Worm (Caenorhabditis elegans) whole organism, late embryonic: ENCODE results near the gene drap-1.

Experiments
- F13H6.1 ChIP-seq: sonication (generic microtip); optimal IDR thresholded peaks from 2 replicates; lab custom pipeline; 2016; ENCODE audit warnings: missing genetic modification characterization, missing compliant biosample characterization
- K02D7.2 ChIP-seq: sonication (generic microtip); optimal IDR thresholded peaks from 2 replicates; lab custom pipeline; 2017; ENCODE audit warnings: mild to moderate bottlenecking, missing genetic modification characterization, missing compliant biosample characterization
- K09A11.1 ChIP-seq: sonication (generic microtip); optimal IDR thresholded peaks from 2 replicates; lab custom pipeline; 2017; ENCODE audit warnings: antibody characterized with exemption, mild to moderate bottlenecking, missing genetic modification characterization, missing compliant biosample characterization; ENCODE audit not compliant: insufficient read depth
- T23F11.4 ChIP-seq: fragments of 200-800 bp; sonication (Bioruptor generic); optimal IDR thresholded peaks from 2 replicates; lab custom pipeline; 2018; ENCODE audit warnings: mild to moderate bottlenecking, missing genetic modification characterization, missing compliant biosample characterization
- ahr-1 ChIP-seq: sonication (generic microtip); optimal IDR thresholded peaks from 2 replicates; lab custom pipeline; 2016; ENCODE audit warnings: missing genetic modification characterization, missing compliant biosample characterization
- ama-1 ChIP-seq: fragments of 150-350 bp; optimal IDR thresholded peaks from 2 replicates; lab custom pipeline; 2014
- ceh-14 ChIP-seq: sonication (generic microtip); optimal IDR thresholded peaks from 2 replicates; lab custom pipeline; 2016; ENCODE audit warnings: missing genotype, missing genetic modification characterization, missing compliant biosample characterization
- ceh-18 ChIP-seq: sonication (generic microtip); optimal IDR thresholded peaks from 2 replicates; lab custom pipeline; 2016; ENCODE audit warnings: missing genetic modification characterization, missing compliant biosample characterization
- ceh-19 ChIP-seq: fragments of 200-800 bp; sonication (Bioruptor generic); optimal IDR thresholded peaks from 2 replicates; lab custom pipeline; 2018; ENCODE audit warnings: mild to moderate bottlenecking, missing genetic modification characterization, missing compliant biosample characterization
- ceh-24 ChIP-seq: sonication (generic microtip); optimal IDR thresholded peaks from 2 replicates; lab custom pipeline; 2016; ENCODE audit warnings: mild to moderate bottlenecking, missing genetic modification characterization, missing compliant biosample characterization
- ceh-6 ChIP-seq: fragments of 200-800 bp; sonication (Bioruptor generic); optimal IDR thresholded peaks from 2 replicates; lab custom pipeline; 2018; ENCODE audit warnings: mild to moderate bottlenecking, missing genetic modification characterization, missing compliant biosample characterization
- che-1 ChIP-seq: sonication (generic microtip); optimal IDR thresholded peaks from 2 replicates; lab custom pipeline; 2016; ENCODE audit warnings: mild to moderate bottlenecking, missing genetic modification characterization, missing compliant biosample characterization
- elt-2 ChIP-seq: sonication (generic microtip); optimal IDR thresholded peaks from 2 replicates; lab custom pipeline; 2016; ENCODE audit warnings: missing genetic modification reagents, missing genetic modification characterization, missing compliant biosample characterization
- ets-4 ChIP-seq: sonication (generic microtip); optimal IDR thresholded peaks from 2 replicates; lab custom pipeline; 2016; ENCODE audit warnings: missing genetic modification characterization, missing compliant biosample characterization
- fax-1 ChIP-seq: sonication (generic microtip); optimal IDR thresholded peaks from 2 replicates; lab custom pipeline; 2016; ENCODE audit warnings: missing genotype, missing genetic modification characterization, missing compliant biosample characterization
- fkh-6 ChIP-seq: sonication (generic microtip); optimal IDR thresholded peaks from 2 replicates; lab custom pipeline; 2016; ENCODE audit warnings: missing genetic modification characterization, missing compliant biosample characterization
- hlh-8 ChIP-seq: sonication (generic microtip); optimal IDR thresholded peaks from 2 replicates; lab custom pipeline; 2016; ENCODE audit warnings: missing genotype, missing genetic modification characterization, missing compliant biosample characterization
- lin-11 ChIP-seq: fragments of 200-800 bp; sonication (Bioruptor generic); optimal IDR thresholded peaks from 2 replicates; lab custom pipeline; 2018; ENCODE audit warnings: mild to moderate bottlenecking, missing genetic modification characterization, missing compliant biosample characterization
- madf-2 ChIP-seq: sonication (generic microtip); optimal IDR thresholded peaks from 2 replicates; lab custom pipeline; 2017; ENCODE audit warnings: missing genetic modification characterization, missing compliant biosample characterization
- mec-3 ChIP-seq: sonication (generic microtip); optimal IDR thresholded peaks from 2 replicates; lab custom pipeline; 2016; ENCODE audit warnings: borderline replicate concordance, missing genetic modification characterization, missing compliant biosample characterization
- nfya-1 ChIP-seq: sonication (generic microtip); optimal IDR thresholded peaks from 2 replicates; lab custom pipeline; 2017; ENCODE audit warnings: missing genetic modification characterization, mild to moderate bottlenecking, missing compliant biosample characterization, antibody characterized with exemption, moderate library complexity
- nhr-11 ChIP-seq: fragments of 150-350 bp; optimal IDR thresholded peaks from 2 replicates; lab custom pipeline; 2014; ENCODE audit warnings: missing biosample characterization, missing genetic modification characterization
- nhr-232 ChIP-seq: sonication (generic microtip); optimal IDR thresholded peaks from 2 replicates; lab custom pipeline; 2016; ENCODE audit warnings: missing genetic modification characterization, missing compliant biosample characterization
- odd-2 ChIP-seq: sonication (generic microtip); optimal IDR thresholded peaks from 2 replicates; lab custom pipeline; 2017; ENCODE audit warnings: antibody characterized with exemption, mild to moderate bottlenecking, missing genetic modification characterization, missing compliant biosample characterization
- pat-9 ChIP-seq: fragments of 200-800 bp; sonication (Bioruptor generic); optimal IDR thresholded peaks from 2 replicates; lab custom pipeline; 2018; ENCODE audit warnings: mild to moderate bottlenecking, missing genetic modification characterization, moderate library complexity, missing compliant biosample characterization
- pax-1 ChIP-seq: fragments of 150-350 bp; optimal IDR thresholded peaks from 2 replicates; lab custom pipeline; 2014; ENCODE audit warnings: missing biosample characterization, missing genetic modification characterization
- pha-2 ChIP-seq: sonication (generic microtip); optimal IDR thresholded peaks from 2 replicates; lab custom pipeline; 2017; ENCODE audit warnings: mild to moderate bottlenecking, missing genetic modification characterization, missing compliant biosample characterization
- pha-4 ChIP-seq: fragments of 150-350 bp; optimal IDR thresholded peaks from 2 replicates; lab custom pipeline; 2018; ENCODE audit warnings: missing biosample characterization, missing genetic modification reagents, missing genetic modification characterization
- pqm-1 ChIP-seq: sonication (generic microtip); optimal IDR thresholded peaks from 2 replicates; lab custom pipeline; 2016; ENCODE audit warnings: missing genetic modification characterization, missing compliant biosample characterization
- sdc-2 ChIP-seq: sonication (generic microtip); optimal IDR thresholded peaks from 2 replicates; lab custom pipeline; 2016; ENCODE audit warnings: missing genotype, missing genetic modification characterization, missing compliant biosample characterization
- ttx-3 ChIP-seq: sonication (generic microtip); optimal IDR thresholded peaks from 2 replicates; lab custom pipeline; 2016; ENCODE audit warnings: missing genetic modification reagents, missing genetic modification characterization, missing compliant biosample characterization
- unc-3 ChIP-seq, 2 experiments: fragments of 200-800 bp in 1 of 2; sonication (Bioruptor generic) in 1 of 2; sonication (generic microtip) in 1 of 2; conservative IDR thresholded peaks in 1 of 2; optimal IDR thresholded peaks in 1 of 2; 2 replicates each; pipeline versions ENCODE4 v1.3.6 to Lab custom; 2016 to 2022; ENCODE audit warnings: missing compliant biosample characterization in 2 of 2, missing genetic modification characterization in 2 of 2, missing genetic modification reagents in 1 of 2
- unc-55 ChIP-seq: sonication (generic microtip); optimal IDR thresholded peaks from 2 replicates; lab custom pipeline; 2017; ENCODE audit warnings: missing biosample characterization, missing genetic modification reagents, missing genetic modification characterization
- unc-86 ChIP-seq: sonication (generic microtip); optimal IDR thresholded peaks from 2 replicates; lab custom pipeline; 2016; ENCODE audit warnings: missing genetic modification characterization, missing compliant biosample characterization
- zip-5 ChIP-seq: sonication (generic microtip); optimal IDR thresholded peaks from 2 replicates; lab custom pipeline; 2016; ENCODE audit warnings: missing genetic modification characterization, missing compliant biosample characterization

Gene drap-1

DNA sequence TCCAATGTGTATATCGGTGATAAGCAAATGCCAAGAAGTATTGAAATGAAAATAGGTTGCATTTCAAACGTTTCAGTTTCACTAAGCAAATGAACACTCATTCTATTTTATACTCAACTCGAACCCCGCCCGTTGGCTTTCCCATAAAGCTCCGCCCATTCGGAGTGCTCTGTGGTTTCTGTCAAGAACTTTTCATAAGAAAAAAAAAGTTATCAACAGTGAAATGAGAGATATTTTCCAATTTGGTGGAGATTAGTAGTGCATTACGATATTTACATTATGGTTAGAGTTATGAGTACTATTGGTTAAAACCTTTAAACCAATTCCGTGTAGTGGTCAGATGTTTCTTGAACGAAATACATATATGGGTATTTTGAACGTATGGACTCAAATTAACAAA lies 20.4 kb downstream of the drap-1 start, which contains the start of gene F58E6.4:
Gene F58E6.4, minus strand, starts transcription at position 101 of the 400 bp plus-strand sequence.
- no peak for TF ChIP-seq K02D7.2 (tag; lab: Kevin White, UChicago)
- TF ChIP-seq ttx-3: no peak
- no peak for TF ChIP-seq pat-9 (tag; lab: Kevin White, UChicago)

DNA sequence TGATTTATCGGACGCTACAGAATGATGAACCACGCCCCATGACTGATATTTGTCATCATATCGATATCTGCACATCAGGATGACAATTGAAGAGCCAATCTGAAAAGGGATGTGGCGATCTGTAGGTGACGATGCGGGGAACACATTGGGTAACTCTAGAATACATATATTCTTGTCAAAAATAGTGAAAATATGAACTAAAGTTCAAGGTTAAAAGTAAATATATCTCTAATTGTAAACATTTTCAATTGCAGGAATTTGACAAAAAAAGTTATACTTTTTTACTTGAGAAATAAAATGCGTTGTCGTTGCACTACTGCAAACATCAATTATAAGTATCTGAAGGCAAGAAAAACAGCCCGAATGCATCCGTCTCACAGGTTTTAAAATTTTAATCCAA lies 23.0 kb downstream of the drap-1 start, which contains the start of gene F58E6.6:
Gene F58E6.6, minus strand, starts transcription at position 101 of the 400 bp plus-strand sequence.
- TF ChIP-seq elt-2 (no peak), sdc-2 (tag; lab: Kevin White, UChicago) (no peak), ama-1 (lab: Kevin White, UChicago) (no peak), nfya-1 (no peak), pha-2 (no peak), pax-1 (no peak), pha-4 (no peak), zip-5 (tag; lab: Kevin White, UChicago) (no peak)

DNA sequence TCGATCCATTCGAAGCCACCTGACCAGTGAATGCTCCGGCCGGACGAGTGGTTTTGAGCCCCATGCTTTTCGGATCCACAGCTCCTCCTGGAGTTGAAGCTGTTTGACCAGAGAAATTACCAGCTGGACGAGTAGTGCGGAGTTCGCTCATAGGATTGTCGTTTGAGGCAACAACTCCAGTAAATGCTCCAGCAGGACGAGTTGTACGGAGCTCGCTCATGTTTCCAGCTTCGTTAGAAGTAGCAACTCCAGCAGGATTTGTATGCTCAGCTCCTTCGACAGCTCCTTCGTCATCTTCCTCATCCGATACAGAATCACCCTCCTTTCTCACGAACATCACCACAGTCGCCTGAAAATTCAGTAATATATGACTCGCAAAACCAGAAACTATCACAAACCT lies 23.6 kb downstream of the drap-1 start:
- TF ChIP-seq ets-4 (no peak), ahr-1 (tag; lab: Kevin White, UChicago) (no peak), madf-2 (tag; lab: Kevin White, UChicago) (no peak), K09A11.1 (no peak), unc-55 (GFP tag; lab: Kevin White, UChicago) (no peak), F13H6.1 (tag; lab: Kevin White, UChicago) (no peak), ceh-24 (tag; lab: Kevin White, UChicago) (no peak), sdc-2 (tag; lab: Kevin White, UChicago) (no peak), lin-11 (no peak), fkh-6 (tag; lab: Kevin White, UChicago) (no peak), pax-1 (no peak)

ce11 chrV:9754459-9754858 lies 24.6 kb downstream of the drap-1 start, which contains the start of gene F58E6.5:
Gene F58E6.5 (minus strand): TSS chrV:9754559.
- no peak for TF ChIP-seq T23F11.4
- TF ChIP-seq nhr-11 (tag; lab: Kevin White, UChicago): no peak
- no peak for TF ChIP-seq ceh-18 (tag; lab: Kevin White, UChicago)
- no peak for TF ChIP-seq F13H6.1 (tag; lab: Kevin White, UChicago)
- no peak for TF ChIP-seq ceh-6 (GFP tag; lab: Kevin White, UChicago)
- no peak for TF ChIP-seq ceh-19 (GFP tag; lab: Kevin White, UChicago)
- TF ChIP-seq hlh-8 (tag; lab: Kevin White, UChicago): no peak
- no peak for TF ChIP-seq odd-2
- no peak for TF ChIP-seq K02D7.2 (tag; lab: Kevin White, UChicago)

- no peak for TF ChIP-seq mec-3 (tag; lab: Kevin White, UChicago)
- TF ChIP-seq ceh-19 (GFP tag; lab: Kevin White, UChicago): no peak
- TF ChIP-seq pha-2: no peak
- TF ChIP-seq odd-2: no peak
- TF ChIP-seq ceh-14 (tag; lab: Kevin White, UChicago): no peak
- TF ChIP-seq unc-86 (tag; lab: Kevin White, UChicago): no peak
Observed at ce11 chrV:9755725-9756124, 25.8 kb downstream of the drap-1 start, which contains the start of gene F58E6.8. Gene F58E6.8 (minus strand): TSS chrV:9755825.

- TF ChIP-seq che-1 (tag; lab: Kevin White, UChicago) (no peak), mec-3 (tag; lab: Kevin White, UChicago) (no peak), unc-3 (GFP tag; conservative IDR thresholded peaks at IDR 0.05; lab: Robert Waterston, UW) (no peak), unc-3 (tag; optimal IDR thresholded peaks at IDR 0.05; lab: Kevin White, UChicago) (no peak), elt-2 (peak; percentile 48), pqm-1 (tag; lab: Kevin White, UChicago) (no peak), hlh-8 (tag; lab: Kevin White, UChicago) (no peak), nhr-232 (no peak), fax-1 (tag; lab: Kevin White, UChicago) (no peak)
Observed at ce11 chrV:9756242-9756641, 26.3 kb downstream of the drap-1 start, which contains the start of gene hrg-3. Gene hrg-3 (plus strand): TSS chrV:9756468.
